Worm (Caenorhabditis elegans) whole organism, L3 larva: Measurements from ENCODE around the gene K01H12.4.
A peak's percentile ranks its signal among the peaks of the same experiment; 100 is the strongest.

ENCODE experiments used
- R02D3.7 ChIP-seq: fragments of 150-350 bp; optimal IDR thresholded peaks from 2 replicates; lab custom pipeline; 2014; ENCODE audit warnings: missing biosample characterization, missing genetic modification characterization
- ZK546.5 ChIP-seq: sonication (generic microtip); optimal IDR thresholded peaks from 2 replicates; lab custom pipeline; 2017; ENCODE audit warnings: missing biosample characterization, missing genetic modification characterization
- aly-2 ChIP-seq: fragments of 150-350 bp; optimal IDR thresholded peaks from 2 replicates; lab custom pipeline; 2014; ENCODE audit warnings: missing biosample characterization, missing genetic modification characterization
- ama-1 ChIP-seq: fragments of 150-350 bp; optimal IDR thresholded peaks from 2 replicates; lab custom pipeline; 2018
- ceh-28 ChIP-seq: fragments of 150-350 bp; optimal IDR thresholded peaks from 2 replicates; lab custom pipeline; 2014; ENCODE audit warnings: missing biosample characterization, missing genetic modification reagents, missing genetic modification characterization
- ceh-82 ChIP-seq: fragments of 150-350 bp; optimal IDR thresholded peaks from 2 replicates; lab custom pipeline; 2014; ENCODE audit warnings: missing biosample characterization, missing genetic modification characterization
- daf-12 ChIP-seq: fragments of 150-350 bp; optimal IDR thresholded peaks from 2 replicates; lab custom pipeline; 2014; ENCODE audit warnings: missing biosample characterization, missing genetic modification reagents, missing genetic modification characterization
- egl-27 ChIP-seq: sonication (generic microtip); optimal IDR thresholded peaks from 4 replicates; lab custom pipeline; 2017; ENCODE audit warnings: missing biosample characterization, missing genetic modification reagents, missing genetic modification characterization
- egl-5 ChIP-seq: fragments of 150-350 bp; optimal IDR thresholded peaks from 2 replicates; lab custom pipeline; 2017; ENCODE audit warnings: missing biosample characterization, missing genetic modification reagents, missing genetic modification characterization, inconsistent platforms
- elt-1 ChIP-seq: fragments of 150-350 bp; optimal IDR thresholded peaks from 2 replicates; lab custom pipeline; 2014; ENCODE audit warnings: missing biosample characterization, missing genetic modification characterization
- elt-2 ChIP-seq: sonication (generic microtip); optimal IDR thresholded peaks from 2 replicates; lab custom pipeline; 2016; ENCODE audit warnings: missing genetic modification reagents, mild to moderate bottlenecking, missing genetic modification characterization, missing compliant biosample characterization
- elt-3 ChIP-seq, 3 experiments: fragments of 150-350 bp in 1 of 3; sonication (generic microtip) in 2 of 3; optimal IDR thresholded peaks; 2 replicates in 2 of 3; 4 replicates in 1 of 3; lab custom pipeline; 2014 to 2017; ENCODE audit warnings: missing biosample characterization in 3 of 3, missing genetic modification characterization in 3 of 3
- fkh-10 ChIP-seq: sonication (generic microtip); optimal IDR thresholded peaks from 2 replicates; lab custom pipeline; 2017; ENCODE audit warnings: missing biosample characterization, missing genetic modification reagents, missing genetic modification characterization
- fkh-2 ChIP-seq: fragments of 150-350 bp; optimal IDR thresholded peaks from 2 replicates; lab custom pipeline; 2014; ENCODE audit warnings: missing biosample characterization, missing genetic modification reagents, missing genetic modification characterization
- fos-1 ChIP-seq: fragments of 150-350 bp; optimal IDR thresholded peaks from 2 replicates; lab custom pipeline; 2014; ENCODE audit warnings: missing biosample characterization, missing genetic modification characterization
- hmg-11 ChIP-seq: sonication (generic microtip); optimal IDR thresholded peaks from 2 replicates; lab custom pipeline; 2016; ENCODE audit warnings: missing genetic modification characterization, missing compliant biosample characterization
- lin-39 ChIP-seq: fragments of 150-350 bp; optimal IDR thresholded peaks from 2 replicates; lab custom pipeline; 2018; ENCODE audit warnings: missing biosample characterization, missing genetic modification reagents, missing genetic modification characterization
- mml-1 ChIP-seq: fragments of 150-350 bp; sonication (generic microtip); optimal IDR thresholded peaks from 3 replicates; lab custom pipeline; 2014; ENCODE audit warnings: missing biosample characterization, missing genetic modification characterization
- nfya-1 ChIP-seq: sonication (generic microtip); optimal IDR thresholded peaks from 2 replicates; lab custom pipeline; 2017; ENCODE audit warnings: missing genetic modification characterization, mild to moderate bottlenecking, missing compliant biosample characterization, antibody characterized with exemption, moderate library complexity; ENCODE audit not compliant: insufficient read depth
- nhr-11 ChIP-seq: fragments of 150-350 bp; optimal IDR thresholded peaks from 2 replicates; lab custom pipeline; 2014; ENCODE audit warnings: missing biosample characterization, missing genetic modification characterization
- nhr-23 ChIP-seq: fragments of 150-350 bp; optimal IDR thresholded peaks from 2 replicates; lab custom pipeline; 2014; ENCODE audit warnings: missing biosample characterization, missing genetic modification reagents, missing genetic modification characterization
- nhr-237 ChIP-seq: fragments of 150-350 bp; optimal IDR thresholded peaks from 2 replicates; lab custom pipeline; 2014; ENCODE audit warnings: missing biosample characterization, missing genetic modification characterization
- nhr-25 ChIP-seq: sonication (generic microtip); optimal IDR thresholded peaks from 2 replicates; lab custom pipeline; 2017; ENCODE audit warnings: missing biosample characterization, missing genetic modification characterization
- nhr-28 ChIP-seq: fragments of 150-350 bp; optimal IDR thresholded peaks from 2 replicates; lab custom pipeline; 2014; ENCODE audit warnings: missing biosample characterization, missing genetic modification characterization
- nhr-43 ChIP-seq: sonication (generic microtip); optimal IDR thresholded peaks from 2 replicates; lab custom pipeline; 2016; ENCODE audit warnings: mild to moderate bottlenecking, missing genetic modification characterization, missing compliant biosample characterization; ENCODE audit not compliant: poor library complexity, severe bottlenecking
- nhr-67 ChIP-seq: fragments of 150-350 bp; optimal IDR thresholded peaks from 2 replicates; lab custom pipeline; 2014; ENCODE audit warnings: missing biosample characterization, missing genetic modification characterization
- nhr-76 ChIP-seq: fragments of 150-350 bp; sonication (generic microtip); optimal IDR thresholded peaks from 5 replicates; lab custom pipeline; 2014; ENCODE audit warnings: missing biosample characterization, missing genetic modification characterization
- nhr-77 ChIP-seq: fragments of 150-350 bp; optimal IDR thresholded peaks from 2 replicates; lab custom pipeline; 2014; ENCODE audit warnings: missing biosample characterization, missing genetic modification characterization
- pha-4 ChIP-seq: fragments of 150-350 bp; optimal IDR thresholded peaks from 2 replicates; lab custom pipeline; 2014; ENCODE audit warnings: missing biosample characterization, missing genetic modification reagents, missing genetic modification characterization
- pqm-1 ChIP-seq: fragments of 150-350 bp; optimal IDR thresholded peaks from 2 replicates; lab custom pipeline; 2017; ENCODE audit warnings: missing biosample characterization, missing genetic modification characterization, inconsistent platforms
- skn-1 ChIP-seq: fragments of 150-350 bp; optimal IDR thresholded peaks from 2 replicates; lab custom pipeline; 2014; ENCODE audit warnings: missing biosample characterization, missing genetic modification characterization
- snpc-4 ChIP-seq: fragments of 150-350 bp; optimal IDR thresholded peaks from 2 replicates; lab custom pipeline; 2014; ENCODE audit warnings: missing biosample characterization, missing genetic modification characterization
- unc-62 ChIP-seq: fragments of 150-350 bp; sonication (generic microtip); optimal IDR thresholded peaks from 4 replicates; lab custom pipeline; 2014; ENCODE audit warnings: missing biosample characterization, missing genetic modification reagents, missing genetic modification characterization
- zag-1 ChIP-seq: fragments of 150-350 bp; optimal IDR thresholded peaks from 2 replicates; lab custom pipeline; 2014; ENCODE audit warnings: missing biosample characterization, missing genetic modification characterization
- ztf-11 ChIP-seq: fragments of 150-350 bp; optimal IDR thresholded peaks from 2 replicates; lab custom pipeline; 2014; ENCODE audit warnings: missing biosample characterization, missing genetic modification characterization
- ztf-4 ChIP-seq: fragments of 150-350 bp; optimal IDR thresholded peaks from 2 replicates; lab custom pipeline; 2014; ENCODE audit warnings: missing biosample characterization, missing genetic modification characterization

The K01H12.4 gene

DNA sequence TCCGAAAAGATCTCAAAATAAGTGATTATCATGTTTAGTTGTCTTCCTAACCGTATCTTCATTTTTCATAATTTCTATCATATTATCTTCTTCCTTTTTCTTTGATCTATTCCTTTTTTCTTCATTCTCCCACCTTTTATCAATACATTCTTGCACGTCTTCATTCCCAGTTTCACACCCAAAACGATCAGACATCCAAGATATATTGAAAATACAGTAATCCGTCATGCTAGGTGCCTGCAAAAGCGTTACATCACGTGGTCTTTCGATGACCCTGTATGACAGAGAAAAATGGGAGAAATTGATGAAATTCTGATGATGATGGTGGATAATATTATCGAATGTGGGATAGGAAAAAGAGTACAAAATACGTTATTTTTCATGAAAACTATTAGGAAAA is 40.4 kb upstream of the K01H12.4 start:
- TF ChIP-seq nhr-25 (tag; lab: Kevin White, UChicago) (peak; percentile 52), nhr-76 (tag; lab: Kevin White, UChicago) (no peak), elt-3 (tag; optimal IDR thresholded peaks at IDR 0.05; lab: Kevin White, UChicago) (peak in 1 of 3 experiments; percentile 79), nfya-1 (tag; lab: Kevin White, UChicago) (no peak), nhr-43 (tag; lab: Kevin White, UChicago) (peak; percentile 88), nhr-23 (peak; percentile 94)

DNA sequence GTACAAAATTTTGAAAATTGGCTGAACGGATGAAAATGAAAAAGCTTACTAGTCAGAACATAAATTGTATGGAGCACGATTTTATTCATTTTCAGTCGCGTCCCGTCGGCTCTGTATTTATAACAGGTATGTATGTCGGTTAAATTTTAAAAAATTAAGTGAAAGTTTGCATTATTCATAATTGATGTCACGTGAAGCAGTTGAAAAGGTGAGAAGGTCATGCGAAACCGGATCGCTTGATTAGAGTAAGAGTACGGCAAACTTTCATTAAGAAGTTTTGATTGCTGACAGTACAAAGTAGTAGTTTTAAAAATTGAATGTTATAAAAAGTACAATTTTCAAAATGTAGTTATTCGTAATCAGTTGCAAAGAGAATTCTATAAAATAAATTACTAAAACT is 39.7 kb upstream of the K01H12.4 start:
- no peak for TF ChIP-seq elt-3 (tag; optimal IDR thresholded peaks at IDR 0.05; lab: Kevin White, UChicago)
- peak; percentile 25 for TF ChIP-seq nhr-25 (tag; lab: Kevin White, UChicago)
- TF ChIP-seq, all 47 proteins: peak for 1

DNA sequence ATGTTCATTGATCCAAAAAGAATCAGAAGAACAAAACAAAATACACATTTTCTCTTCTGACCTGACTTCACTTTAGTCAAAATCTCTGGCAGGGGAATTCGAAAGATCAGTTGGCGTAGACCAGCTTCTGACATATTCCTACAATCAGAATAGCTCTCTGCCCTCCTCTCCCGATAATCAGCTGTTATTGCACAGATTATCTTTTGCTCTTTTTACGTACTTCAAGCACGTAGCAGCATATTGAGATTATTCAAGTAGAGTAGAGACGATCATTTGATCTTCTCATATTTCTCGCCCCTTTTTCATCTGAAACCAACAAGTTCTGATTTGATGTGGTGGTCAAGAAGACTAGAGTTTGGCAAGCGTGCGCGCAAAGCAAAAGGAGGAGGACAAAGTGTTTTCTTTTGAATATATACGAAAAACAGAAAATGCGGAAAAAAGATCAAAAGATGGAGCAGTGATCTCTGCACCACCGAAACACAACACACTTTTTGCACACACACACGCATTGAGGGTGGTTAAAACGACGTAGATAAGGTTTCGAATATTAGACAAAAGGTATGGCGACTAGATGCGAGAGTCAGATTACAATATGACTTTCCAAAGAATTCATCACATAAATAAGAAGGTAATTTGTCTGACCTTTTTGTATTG is 39.1 kb upstream of the K01H12.4 start:
- peak; percentile 40 for TF ChIP-seq elt-2 (tag; lab: Kevin White, UChicago)
- TF ChIP-seq nfya-1 (tag; lab: Kevin White, UChicago): peak; percentile 2
- TF ChIP-seq ama-1: peak; percentile 40
- peak; percentile 75 for TF ChIP-seq pqm-1 (tag; lab: Kevin White, UChicago)
- TF ChIP-seq elt-1 (tag; lab: Kevin White, UChicago): peak; percentile 72
- TF ChIP-seq aly-2 (tag; lab: Kevin White, UChicago): no peak

DNA sequence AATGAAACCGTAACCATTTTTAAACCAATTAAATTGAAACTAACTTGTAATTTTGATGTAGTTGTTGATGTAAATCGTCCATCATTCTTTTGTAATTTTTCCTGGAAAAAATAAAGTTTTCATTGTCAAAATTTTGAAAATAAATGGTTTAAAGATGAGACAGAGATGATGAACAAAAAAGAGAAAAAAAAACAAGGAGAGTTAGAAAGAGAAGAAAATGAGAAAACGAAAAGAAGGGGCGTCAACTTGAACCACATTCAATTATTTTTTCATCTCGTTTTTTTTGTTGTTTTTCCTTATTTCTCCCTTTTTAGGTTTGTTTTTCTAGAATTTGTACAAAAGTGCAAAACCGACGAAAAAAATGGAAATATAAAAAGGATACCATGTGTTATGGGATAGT is 37.3 kb upstream of the K01H12.4 start, which contains the start of gene nhr-34:
Gene nhr-34 (minus strand): TSS at position 101 of the 400 bp plus-strand sequence.
- no peak for TF ChIP-seq nhr-23
- no peak for TF ChIP-seq ama-1
- TF ChIP-seq nhr-25 (tag; lab: Kevin White, UChicago): no peak
- TF ChIP-seq hmg-11 (tag; lab: Kevin White, UChicago): no peak
- no peak for TF ChIP-seq aly-2 (tag; lab: Kevin White, UChicago)
- TF ChIP-seq ztf-4: no peak
- TF ChIP-seq nhr-77 (tag; lab: Kevin White, UChicago): no peak
- no peak for TF ChIP-seq fos-1
- TF ChIP-seq pha-4: no peak

DNA sequence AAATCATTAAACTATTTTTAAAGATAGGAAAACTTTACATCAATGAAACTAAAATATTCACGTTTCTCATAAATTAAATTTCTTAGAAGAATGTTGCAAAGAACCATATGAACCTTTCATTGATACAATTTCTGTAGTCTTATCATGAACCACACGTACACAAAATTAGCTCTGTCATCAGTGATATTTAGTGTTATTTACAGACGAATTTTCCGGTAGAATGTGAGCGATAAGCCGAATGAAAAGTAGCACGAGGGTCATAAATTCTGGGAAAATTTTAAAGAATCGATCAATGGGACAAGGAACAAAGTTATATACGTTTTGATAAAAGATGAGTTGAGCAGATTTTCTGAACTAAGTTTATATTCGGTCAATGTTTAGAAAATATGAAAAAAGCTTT is 36.3 kb upstream of the K01H12.4 start:
- TF ChIP-seq elt-2 (tag; lab: Kevin White, UChicago) (peak; percentile 94), elt-1 (tag; lab: Kevin White, UChicago) (no peak), pha-4 (peak; percentile 54), snpc-4 (tag; lab: Kevin White, UChicago) (no peak), egl-5 (no peak), nhr-11 (tag; lab: Kevin White, UChicago) (no peak), pqm-1 (tag; lab: Kevin White, UChicago) (peak; percentile 96), nhr-237 (tag; lab: Kevin White, UChicago) (no peak), elt-3 (tag; optimal IDR thresholded peaks at IDR 0.05; lab: Kevin White, UChicago) (no peak), R02D3.7 (tag; lab: Kevin White, UChicago) (no peak), nhr-77 (tag; lab: Kevin White, UChicago) (no peak), ceh-28 (no peak), nfya-1 (tag; lab: Kevin White, UChicago) (no peak), ztf-11 (tag; lab: Kevin White, UChicago) (no peak), nhr-76 (tag; lab: Kevin White, UChicago) (no peak)

DNA sequence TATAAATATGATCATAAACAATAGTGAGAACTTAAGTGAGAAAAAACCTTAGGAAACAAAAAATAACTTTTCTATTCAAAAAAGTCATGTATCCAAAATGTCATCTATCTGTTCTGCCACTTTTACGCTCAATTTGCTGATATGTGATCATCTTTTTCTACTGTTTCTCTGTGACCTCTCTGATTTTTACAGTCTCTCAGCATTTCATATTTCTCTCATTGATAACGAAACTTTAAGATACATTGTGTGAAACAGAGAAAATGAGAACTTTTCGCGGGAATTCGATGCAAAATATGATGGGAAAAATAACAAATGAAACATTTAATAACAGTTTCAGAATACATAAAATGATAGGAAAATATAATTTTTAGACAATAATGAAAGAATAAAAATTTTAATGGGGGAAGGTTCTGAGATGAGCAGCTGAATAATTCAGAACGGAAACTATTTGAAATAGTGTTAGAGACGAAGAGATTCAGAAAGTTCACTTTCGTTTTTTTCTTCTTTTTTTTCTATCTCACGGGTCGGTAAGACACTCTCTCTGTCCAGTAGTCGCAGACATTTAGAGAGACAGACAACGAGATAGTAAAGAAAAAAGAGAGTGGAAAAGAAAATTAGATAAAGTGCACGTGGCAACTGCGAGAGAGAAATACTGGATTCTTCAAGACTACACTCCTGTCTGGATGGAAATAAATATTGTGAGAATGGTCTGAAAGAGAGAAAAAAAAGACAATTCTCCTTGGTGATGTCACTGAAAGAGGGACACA is 35.5 kb upstream of the K01H12.4 start:
- TF ChIP-seq fkh-2 (no peak), ama-1 (no peak), nhr-76 (tag; lab: Kevin White, UChicago) (no peak), skn-1 (tag; lab: Kevin White, UChicago) (no peak), zag-1 (tag; lab: Kevin White, UChicago) (no peak), pqm-1 (tag; lab: Kevin White, UChicago) (peak; percentile 85), mml-1 (no peak), nhr-43 (tag; lab: Kevin White, UChicago) (peak; percentile 81), ceh-28 (peak; percentile 48), lin-39 (no peak), daf-12 (tag; lab: Kevin White, UChicago) (no peak), fos-1 (no peak), ZK546.5 (tag; lab: Kevin White, UChicago) (no peak), elt-3 (tag; optimal IDR thresholded peaks at IDR 0.05; lab: Kevin White, UChicago) (peak in 1 of 3 experiments; percentile 70), ceh-82 (tag; lab: Kevin White, UChicago) (no peak), egl-5 (no peak), aly-2 (tag; lab: Kevin White, UChicago) (no peak), nhr-28 (tag; lab: Kevin White, UChicago) (no peak), nhr-67 (no peak), nhr-23 (peak; percentile 79), unc-62 (GFP tag; lab: Kevin White, UChicago) (no peak), elt-1 (tag; lab: Kevin White, UChicago) (no peak), R02D3.7 (tag; lab: Kevin White, UChicago) (no peak), fkh-10 (GFP tag; lab: Kevin White, UChicago) (peak; percentile 74), egl-27 (no peak), pha-4 (peak; percentile 83)
